Worm (Caenorhabditis elegans) whole organism, dauer: Measurements from ENCODE around the gene F45H10.5.

ENCODE experiments used
- unc-62 ChIP-seq: sonication (generic microtip); optimal IDR thresholded peaks from 2 replicates; lab custom pipeline; 2017; ENCODE audit warnings: missing biosample characterization, missing genetic modification reagents, missing genetic modification characterization

F45H10.5 gene

DNA sequence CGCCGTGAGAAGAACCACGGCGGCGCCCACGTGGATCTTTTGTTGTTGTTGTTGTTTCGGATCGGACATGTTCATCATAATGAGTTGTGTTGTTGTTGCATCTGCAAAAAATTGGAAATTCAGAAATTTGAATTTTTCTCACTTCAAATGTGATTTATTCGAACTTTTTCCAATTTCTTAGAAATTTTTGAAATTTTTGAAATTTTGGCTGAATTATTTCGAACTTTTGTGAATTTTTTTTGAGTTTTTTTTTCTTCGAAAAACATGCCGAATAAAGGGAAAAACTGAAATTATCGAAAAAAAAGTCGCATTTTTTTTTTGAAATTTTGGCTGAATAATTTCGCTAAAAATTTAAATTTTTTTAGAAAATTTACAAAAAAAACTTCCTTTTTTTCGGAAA is 29.4 kb downstream of the F45H10.5 start, which contains the start of gene snx-14:
TSS of gene snx-14 (minus strand) at position 101 of the 400 bp plus-strand sequence.
- no peak for TF ChIP-seq unc-62

DNA sequence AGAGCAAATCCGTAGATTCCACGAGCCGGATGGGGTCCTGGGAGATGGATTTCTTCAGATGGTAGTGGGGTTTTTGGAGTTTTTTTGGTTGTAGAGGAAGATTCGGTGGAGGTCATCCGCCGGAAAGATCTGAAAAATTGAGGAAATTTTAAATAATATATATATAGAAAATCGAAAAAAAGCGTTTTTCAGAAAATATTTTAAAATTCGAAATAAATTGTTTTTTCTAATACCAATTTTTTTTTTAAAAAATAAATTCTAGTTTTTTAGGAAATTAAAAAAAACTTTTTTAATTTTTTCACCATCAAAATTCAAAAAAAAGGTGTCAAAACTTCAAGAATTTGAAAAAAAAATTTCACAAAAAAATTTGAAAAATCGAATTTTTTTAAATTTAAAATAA is 39.3 kb downstream of the F45H10.5 start, which contains the start of the genes noa-1 and Y48E1B.17:
TSS of gene noa-1 (minus strand) at position 101 of the 400 bp plus-strand sequence.
TSS of gene Y48E1B.17 (minus strand) at position 129 of the 400 bp plus-strand sequence.
- TF ChIP-seq unc-62: no peak

DNA sequence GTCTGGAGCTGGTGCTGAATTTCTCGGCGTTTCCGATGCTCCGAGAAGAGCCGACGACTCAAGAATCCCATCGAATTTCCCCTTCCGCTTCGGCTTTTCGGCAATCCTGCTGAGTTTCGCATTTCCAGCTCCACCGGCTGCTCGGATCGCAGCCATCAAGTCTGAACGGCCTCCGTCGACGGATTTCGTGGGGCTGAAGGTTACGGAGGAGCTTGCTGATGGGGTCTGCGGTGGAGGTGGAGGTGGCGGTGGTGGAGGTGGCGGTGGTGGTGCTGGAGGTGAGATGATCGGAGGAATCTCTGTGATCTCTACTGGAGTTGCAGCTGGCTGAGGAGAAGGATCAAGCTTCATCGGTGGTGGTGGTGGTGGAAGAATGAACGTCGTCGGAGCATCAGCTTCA is 41.3 kb downstream of the F45H10.5 start:
- TF ChIP-seq unc-62: no peak

DNA sequence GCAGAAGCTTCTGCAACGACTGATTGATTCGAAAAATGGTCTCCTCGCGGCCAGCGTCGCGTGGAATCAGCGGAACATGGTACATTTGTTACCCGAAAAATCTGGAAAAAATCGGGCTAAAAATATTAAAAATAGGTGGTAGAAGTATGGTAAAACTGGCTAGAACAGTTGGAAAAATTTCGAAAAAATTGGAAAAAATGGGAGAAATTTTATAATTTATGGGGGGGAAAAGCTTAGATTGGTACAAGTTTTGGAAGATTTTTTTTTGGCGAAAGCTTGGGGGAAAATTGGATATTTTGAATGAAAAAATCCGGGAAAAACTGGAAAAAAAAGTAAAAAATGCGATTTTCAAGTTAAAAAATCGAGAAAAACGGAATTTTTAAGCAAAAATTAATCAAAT is 45.9 kb downstream of the F45H10.5 start, which contains the start of gene ddl-2:
TSS of gene ddl-2 (minus strand) at position 101 of the 400 bp plus-strand sequence.
- TF ChIP-seq unc-62: no peak
